Fruit fly (Drosophila melanogaster): ENCODE measurements around the gene CG3097.

CG3097 gene

dm6 chrX:5746864-5747861, 23.4 kb downstream of the CG3097 start, which contains the start of the genes IntS6 and Rtel1 (continued):
- peak; percentile 83 for TF ChIP-seq CG11294 (GFP tag; IDR thresholded peaks at IDR 0.05)
- TF ChIP-seq lz (GFP tag; optimal IDR thresholded peaks at IDR 0.05) = peak; percentile 95
- TF ChIP-seq Hr4 (GFP tag; optimal IDR thresholded peaks at IDR 0.05) = peak; percentile 94
- TF ChIP-seq CG8632 (GFP tag; optimal IDR thresholded peaks at IDR 0.05) = peak; percentile 89
- peak; percentile 84 for TF ChIP-seq Gug (GFP tag; IDR thresholded peaks at IDR 0.05)
- peak; percentile 94 for TF ChIP-seq Sox14 (GFP tag; optimal IDR thresholded peaks at IDR 0.05)
- peak; percentile 90 for TF ChIP-seq Sox15 (GFP tag; optimal IDR thresholded peaks at IDR 0.05)
- TF ChIP-seq CG7368 (GFP tag; optimal IDR thresholded peaks at IDR 0.05) = peak; percentile 82
- TF ChIP-seq topi (GFP tag; optimal IDR thresholded peaks at IDR 0.05) = peak; percentile 93
- TF ChIP-seq CG3919 (GFP tag; optimal IDR thresholded peaks at IDR 0.05) = peak; percentile 88
- TF ChIP-seq CG9139 (GFP tag; optimal IDR thresholded peaks at IDR 0.05) = peak; percentile 65
- TF ChIP-seq CG16779 (tag; optimal IDR thresholded peaks at IDR 0.05) = peak; percentile 78
- TF ChIP-seq eg (GFP tag; IDR thresholded peaks at IDR 0.05) = peak; percentile 92
- TF ChIP-seq Blimp-1 (GFP tag; optimal IDR thresholded peaks at IDR 0.05) = peak; percentile 73
- TF ChIP-seq Hr39 (GFP tag; optimal IDR thresholded peaks at IDR 0.05) = peak; percentile 97
- TF ChIP-seq fd85E (GFP tag; optimal IDR thresholded peaks at IDR 0.05) = peak; percentile 40

dm6 chrX:5745840-5746815, 24.5 kb downstream of the CG3097 start:
- peak; percentile 75 for TF ChIP-seq CG10631 (GFP tag; optimal IDR thresholded peaks at IDR 0.05)
- TF ChIP-seq Sox14 (GFP tag; optimal IDR thresholded peaks at IDR 0.05) = peak; percentile 81
- peak; percentile 43 for TF ChIP-seq CG16779 (tag; optimal IDR thresholded peaks at IDR 0.05)
- peak; percentile 61 for TF ChIP-seq Eip75B (GFP tag; optimal IDR thresholded peaks at IDR 0.05)
- peak; percentile 90 for TF ChIP-seq CG6163 (GFP tag; IDR thresholded peaks at IDR 0.05)
- peak; percentile 74 for TF ChIP-seq CG15336 (GFP tag; IDR thresholded peaks at IDR 0.05)
- peak; percentile 57 for TF ChIP-seq spab (GFP tag; optimal IDR thresholded peaks at IDR 0.05)
- peak; percentile 72 for TF ChIP-seq Hr4 (GFP tag; optimal IDR thresholded peaks at IDR 0.05)
- peak; percentile 83 for TF ChIP-seq pdm3 (GFP tag; optimal IDR thresholded peaks at IDR 0.05)
- peak; percentile 61 for TF ChIP-seq CG6808 (GFP tag; optimal IDR thresholded peaks at IDR 0.05)
- peak; percentile 77 for TF ChIP-seq CG34406 (GFP tag; optimal IDR thresholded peaks at IDR 0.05)
- peak; percentile 67 for TF ChIP-seq vri (GFP tag; optimal IDR thresholded peaks at IDR 0.05)
- TF ChIP-seq Sox15 (GFP tag; optimal IDR thresholded peaks at IDR 0.05) = peak; percentile 40
- TF ChIP-seq fd85E (GFP tag; optimal IDR thresholded peaks at IDR 0.05) = peak; percentile 17
- peak; percentile 76 for TF ChIP-seq svp (GFP tag)
- TF ChIP-seq fkh (GFP tag; optimal IDR thresholded peaks at IDR 0.05) = peak; percentile 81
- peak; percentile 79 for TF ChIP-seq CG32006 (GFP tag; optimal IDR thresholded peaks at IDR 0.05)
- TF ChIP-seq topi (GFP tag; optimal IDR thresholded peaks at IDR 0.05) = peak; percentile 74
- TF ChIP-seq Lpt (GFP tag; optimal IDR thresholded peaks at IDR 0.05) = peak; percentile 58
- peak; percentile 37 for TF ChIP-seq CG9139 (GFP tag; optimal IDR thresholded peaks at IDR 0.05)
- peak; percentile 75 for TF ChIP-seq CG6792 (GFP tag; optimal IDR thresholded peaks at IDR 0.05)
- peak; percentile 56 for TF ChIP-seq dac (GFP tag; optimal IDR thresholded peaks at IDR 0.05)
- TF ChIP-seq CG3919 (GFP tag; optimal IDR thresholded peaks at IDR 0.05) = peak; percentile 67
- peak; percentile 58 for TF ChIP-seq cyc (GFP tag; optimal IDR thresholded peaks at IDR 0.05)
- peak; percentile 34 to 53 for TF ChIP-seq salr (GFP tag; optimal IDR thresholded peaks at IDR 0.05)
- TF ChIP-seq lz (GFP tag; optimal IDR thresholded peaks at IDR 0.05) = peak; percentile 76
- TF ChIP-seq CG10669 (GFP tag; optimal IDR thresholded peaks at IDR 0.05) = peak; percentile 69
- peak; percentile 88 for TF ChIP-seq eg (GFP tag; IDR thresholded peaks at IDR 0.05)
- peak; percentile 79 for TF ChIP-seq CG6276 (GFP tag; optimal IDR thresholded peaks at IDR 0.05)
- TF ChIP-seq CG1621 (tag; optimal IDR thresholded peaks at IDR 0.05) = peak; percentile 73
- TF ChIP-seq Ets21C (GFP tag; optimal IDR thresholded peaks at IDR 0.05) = peak; percentile 75
- no peak for TF ChIP-seq CG6854 (GFP tag; optimal IDR thresholded peaks at IDR 0.05)
- peak; percentile 70 for TF ChIP-seq esn (GFP tag; optimal IDR thresholded peaks at IDR 0.05)
- peak; percentile 66 for TF ChIP-seq Gug (GFP tag; IDR thresholded peaks at IDR 0.05)
- TF ChIP-seq CG11762 (GFP tag; optimal IDR thresholded peaks at IDR 0.05; ENCODE audit: insufficient read depth) = peak; percentile 38
- TF ChIP-seq CG4318 (GFP tag; optimal IDR thresholded peaks at IDR 0.05) = peak; percentile 58
- TF ChIP-seq Eip93F (GFP tag; optimal IDR thresholded peaks at IDR 0.05) = peak; percentile 56
- TF ChIP-seq Hr38 (GFP tag; optimal IDR thresholded peaks at IDR 0.05) = no peak
